Worm (Caenorhabditis elegans): ENCODE data around the gene nfki-1.

The nfki-1 gene

DNA sequence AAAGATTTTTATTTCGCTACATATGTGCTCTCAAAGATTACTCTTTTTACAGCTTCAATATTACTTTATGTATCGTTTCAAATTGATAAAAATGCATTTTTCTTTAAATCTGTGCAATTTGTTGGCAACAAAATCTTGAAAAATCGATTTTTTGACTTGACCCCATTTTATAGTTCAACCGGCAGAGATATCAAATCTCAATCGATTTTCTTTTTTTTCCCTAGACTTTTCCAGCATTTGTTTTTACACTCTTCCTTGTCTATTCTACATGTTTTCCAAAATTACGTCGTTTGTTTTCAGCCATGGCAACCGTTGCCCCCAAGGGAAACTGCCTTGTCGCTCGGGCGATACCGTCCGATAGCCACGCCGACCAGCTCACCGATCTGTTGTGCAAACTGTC lies at the start of gene nfki-1:
nfki-1 (plus strand) TSS at position 301 of the 400 bp plus-strand sequence.
- TF ChIP-seq ref-1 (GFP tag; conservative IDR thresholded peaks at IDR 0.05) (no peak), cog-1 (tag; optimal IDR thresholded peaks at IDR 0.05) (no peak), T22C8.4 (GFP tag; IDR thresholded peaks at IDR 0.05) (no peak), klf-2 (GFP tag; conservative IDR thresholded peaks at IDR 0.05) (no peak), tab-1 (GFP tag; IDR thresholded peaks at IDR 0.05) (no peak), med-1 (GFP tag; optimal IDR thresholded peaks at IDR 0.05; ENCODE audit: insufficient read depth) (no peak), flt-1 (GFP tag; IDR thresholded peaks at IDR 0.05) (no peak), ztf-23 (GFP tag; IDR thresholded peaks at IDR 0.05) (no peak), ztf-29 (GFP tag; IDR thresholded peaks at IDR 0.05) (no peak)

DNA sequence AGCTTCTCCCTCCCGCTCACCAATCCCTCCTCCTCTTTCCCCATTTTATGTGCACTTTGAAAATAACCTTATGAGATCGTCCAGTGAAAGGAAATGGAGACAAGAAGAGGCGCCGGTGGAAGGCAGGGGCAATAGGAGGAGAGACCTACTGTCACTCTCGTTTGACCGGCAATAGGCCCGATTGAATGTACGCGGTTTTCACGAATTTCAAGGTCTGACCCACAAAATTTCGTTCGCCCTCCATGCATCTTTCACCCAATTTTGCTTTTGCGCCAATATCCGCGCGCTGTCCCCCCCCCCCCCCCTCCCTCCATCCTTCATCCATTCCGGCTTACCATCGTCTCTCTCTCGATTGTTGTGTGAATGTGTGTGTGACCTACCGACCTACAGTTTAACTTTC lies 47.4 kb upstream of the nfki-1 start:
- no peak for TF ChIP-seq flt-1 (GFP tag; IDR thresholded peaks at IDR 0.05)
- no peak for TF ChIP-seq cog-1 (tag; optimal IDR thresholded peaks at IDR 0.05)
- TF ChIP-seq ref-1 (GFP tag; conservative IDR thresholded peaks at IDR 0.05), result no peak
- TF ChIP-seq med-1 (GFP tag; optimal IDR thresholded peaks at IDR 0.05; ENCODE audit: insufficient read depth), result no peak
- TF ChIP-seq ztf-23 (GFP tag; IDR thresholded peaks at IDR 0.05), result no peak
- no peak for TF ChIP-seq ztf-29 (GFP tag; IDR thresholded peaks at IDR 0.05)
- TF ChIP-seq T22C8.4 (GFP tag; IDR thresholded peaks at IDR 0.05), result no peak
- no peak for TF ChIP-seq tab-1 (GFP tag; IDR thresholded peaks at IDR 0.05)
- no peak for TF ChIP-seq klf-2 (GFP tag; conservative IDR thresholded peaks at IDR 0.05)

DNA sequence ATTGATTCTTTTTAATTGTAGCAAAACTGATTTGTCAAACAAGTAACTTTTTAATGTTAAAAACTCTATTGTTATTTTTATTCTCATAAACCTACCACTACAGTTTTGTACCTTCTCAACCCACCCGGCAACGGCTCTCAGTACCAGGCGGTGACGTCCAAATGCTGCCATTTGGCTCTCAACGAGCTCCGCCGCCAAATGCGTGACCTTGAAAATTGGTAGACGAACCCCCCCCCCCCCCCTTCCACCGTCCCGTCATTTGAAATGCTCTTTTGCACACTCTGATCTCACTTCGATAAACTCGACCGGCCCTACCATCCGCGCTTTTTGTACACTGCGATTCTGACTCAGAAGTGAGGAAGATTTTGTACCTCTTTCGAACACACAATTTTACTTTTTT lies 46.4 kb upstream of the nfki-1 start:
- no peak for TF ChIP-seq flt-1 (GFP tag; IDR thresholded peaks at IDR 0.05)
- TF ChIP-seq ztf-29 (GFP tag; IDR thresholded peaks at IDR 0.05), result no peak
- TF ChIP-seq cog-1 (tag; optimal IDR thresholded peaks at IDR 0.05), result no peak
- TF ChIP-seq ztf-23 (GFP tag; IDR thresholded peaks at IDR 0.05), result no peak
- TF ChIP-seq med-1 (GFP tag; optimal IDR thresholded peaks at IDR 0.05; ENCODE audit: insufficient read depth), result no peak
- TF ChIP-seq tab-1 (GFP tag; IDR thresholded peaks at IDR 0.05), result no peak
- no peak for TF ChIP-seq T22C8.4 (GFP tag; IDR thresholded peaks at IDR 0.05)
- TF ChIP-seq ref-1 (GFP tag; conservative IDR thresholded peaks at IDR 0.05), result no peak
- TF ChIP-seq klf-2 (GFP tag; conservative IDR thresholded peaks at IDR 0.05), result no peak

DNA sequence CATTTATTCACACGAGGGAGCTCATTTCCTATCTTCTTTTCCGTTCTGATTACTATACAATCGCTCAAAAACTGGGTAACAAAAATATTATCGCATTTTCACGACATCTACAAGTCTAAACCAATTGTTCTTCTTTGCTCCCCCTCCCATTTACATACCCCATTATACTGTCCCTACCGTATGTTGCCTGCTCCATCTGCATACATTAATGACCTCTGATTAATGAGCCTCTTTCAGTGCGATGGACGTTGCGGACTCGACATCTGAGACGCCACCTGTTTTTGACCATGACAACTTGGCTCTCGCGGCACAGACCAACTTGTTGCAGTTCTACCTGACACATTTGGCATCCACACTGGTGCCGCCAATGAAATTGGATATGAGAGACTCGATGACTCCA lies 45.9 kb upstream of the nfki-1 start, which contains the start of gene nhr-91:
nhr-91 (plus strand) TSS at position 232 of the 400 bp plus-strand sequence.
- TF ChIP-seq ztf-29 (GFP tag; IDR thresholded peaks at IDR 0.05), result no peak

DNA sequence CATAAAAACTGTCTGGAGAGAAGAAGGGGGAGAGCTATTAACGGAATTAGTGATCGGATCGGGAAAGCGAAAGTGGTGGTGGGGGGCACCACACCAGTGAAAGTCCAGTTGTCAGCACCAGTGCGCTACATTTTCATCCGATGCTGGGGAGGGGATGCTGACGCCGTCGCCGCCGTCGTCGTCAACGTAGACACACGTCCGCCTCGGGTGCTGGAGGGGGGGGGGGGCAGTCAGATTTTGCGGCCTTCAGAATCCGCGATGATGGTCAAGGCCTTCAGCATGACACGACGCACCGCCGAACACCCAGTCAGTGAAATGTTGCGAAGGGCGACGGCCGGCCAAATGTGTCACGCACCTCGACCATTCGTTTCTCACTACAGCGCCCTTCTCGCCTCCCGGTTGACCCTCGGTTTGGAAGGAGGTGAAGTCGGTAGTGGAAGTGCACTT lies 44.7 kb upstream of the nfki-1 start:
- no peak for TF ChIP-seq cog-1 (tag; optimal IDR thresholded peaks at IDR 0.05)
- TF ChIP-seq tab-1 (GFP tag; IDR thresholded peaks at IDR 0.05), result peak; percentile 59; the same call in 1 of the 2 replicates

DNA sequence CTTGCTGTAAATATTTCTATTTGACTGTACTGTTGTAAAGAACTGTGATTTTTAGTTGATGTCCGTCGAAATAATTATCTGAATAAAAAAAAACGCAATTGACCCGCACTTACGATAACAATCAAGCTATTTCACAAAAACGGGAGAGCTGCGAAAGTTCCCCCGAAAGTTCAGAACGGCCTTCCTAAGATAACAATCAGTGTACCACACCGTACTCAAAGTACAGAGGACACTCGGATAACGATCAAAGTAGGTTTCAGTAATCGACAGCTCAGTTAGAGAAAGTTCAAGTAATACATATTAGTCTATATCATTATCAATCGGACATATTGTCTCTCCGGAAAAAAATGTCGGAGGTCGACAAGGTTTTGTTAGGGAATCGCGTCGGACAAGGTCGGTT lies 44.1 kb upstream of the nfki-1 start:
- no peak for TF ChIP-seq cog-1 (tag; optimal IDR thresholded peaks at IDR 0.05)
- TF ChIP-seq T22C8.4 (GFP tag; IDR thresholded peaks at IDR 0.05), result no peak
- TF ChIP-seq klf-2 (GFP tag; conservative IDR thresholded peaks at IDR 0.05), result no peak
- no peak for TF ChIP-seq ref-1 (GFP tag; conservative IDR thresholded peaks at IDR 0.05)
- no peak for TF ChIP-seq ztf-29 (GFP tag; IDR thresholded peaks at IDR 0.05)
- TF ChIP-seq ztf-23 (GFP tag; IDR thresholded peaks at IDR 0.05), result no peak
- TF ChIP-seq med-1 (GFP tag; optimal IDR thresholded peaks at IDR 0.05; ENCODE audit: insufficient read depth), result no peak
- no peak for TF ChIP-seq flt-1 (GFP tag; IDR thresholded peaks at IDR 0.05)
- no peak for TF ChIP-seq tab-1 (GFP tag; IDR thresholded peaks at IDR 0.05)

DNA sequence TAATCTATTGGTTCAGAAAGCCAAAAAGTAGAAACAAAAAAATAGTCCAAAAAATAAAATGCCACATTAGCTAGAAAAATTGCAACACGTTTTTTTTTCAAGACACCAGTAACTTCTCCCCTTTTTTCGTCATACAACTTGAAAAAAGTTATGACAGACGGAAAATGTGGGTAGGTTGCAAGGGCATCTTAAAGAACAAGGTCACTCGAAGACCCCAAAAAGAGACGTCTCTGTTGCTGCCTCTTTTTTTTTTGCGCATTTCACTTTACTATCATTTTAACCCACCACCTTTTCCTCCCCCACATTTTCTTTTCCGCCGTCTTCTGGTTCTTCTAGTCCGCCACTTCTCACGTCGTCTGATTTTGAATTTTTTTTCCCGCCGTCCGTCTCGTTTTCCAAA lies 43.0 kb upstream of the nfki-1 start:
- TF ChIP-seq ref-1 (GFP tag; conservative IDR thresholded peaks at IDR 0.05), result no peak
- no peak for TF ChIP-seq tab-1 (GFP tag; IDR thresholded peaks at IDR 0.05)
- TF ChIP-seq flt-1 (GFP tag; IDR thresholded peaks at IDR 0.05), result no peak
- TF ChIP-seq klf-2 (GFP tag; conservative IDR thresholded peaks at IDR 0.05), result no peak
- no peak for TF ChIP-seq cog-1 (tag; optimal IDR thresholded peaks at IDR 0.05)
- TF ChIP-seq ztf-29 (GFP tag; IDR thresholded peaks at IDR 0.05), result no peak
- no peak for TF ChIP-seq med-1 (GFP tag; optimal IDR thresholded peaks at IDR 0.05; ENCODE audit: insufficient read depth)
- no peak for TF ChIP-seq ztf-23 (GFP tag; IDR thresholded peaks at IDR 0.05)
- no peak for TF ChIP-seq T22C8.4 (GFP tag; IDR thresholded peaks at IDR 0.05)

DNA sequence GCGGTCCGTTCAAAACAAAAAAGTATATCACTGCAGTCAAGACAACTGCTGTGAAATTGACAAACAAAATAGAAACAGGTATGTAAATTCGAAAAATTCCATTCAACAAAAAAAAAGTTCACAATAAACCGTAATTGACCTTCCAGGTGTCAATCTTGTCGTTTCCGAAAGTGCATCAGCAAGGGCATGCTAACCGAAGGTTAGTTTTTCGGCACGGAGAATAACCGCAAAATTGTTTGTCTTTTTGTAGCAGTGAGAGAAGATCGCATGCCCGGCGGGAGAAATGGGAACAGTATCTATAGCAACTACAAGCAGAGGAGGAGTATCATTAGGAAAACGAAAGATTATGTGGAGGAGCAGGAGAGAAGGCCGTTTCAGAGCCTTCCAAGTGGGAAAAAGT lies 42.4 kb upstream of the nfki-1 start:
- no peak for TF ChIP-seq ztf-23 (GFP tag; IDR thresholded peaks at IDR 0.05)
- no peak for TF ChIP-seq tab-1 (GFP tag; IDR thresholded peaks at IDR 0.05)
- TF ChIP-seq flt-1 (GFP tag; IDR thresholded peaks at IDR 0.05), result no peak
- TF ChIP-seq ref-1 (GFP tag; conservative IDR thresholded peaks at IDR 0.05), result no peak
- no peak for TF ChIP-seq med-1 (GFP tag; optimal IDR thresholded peaks at IDR 0.05; ENCODE audit: insufficient read depth)
- TF ChIP-seq T22C8.4 (GFP tag; IDR thresholded peaks at IDR 0.05), result no peak
- TF ChIP-seq klf-2 (GFP tag; conservative IDR thresholded peaks at IDR 0.05), result no peak

DNA sequence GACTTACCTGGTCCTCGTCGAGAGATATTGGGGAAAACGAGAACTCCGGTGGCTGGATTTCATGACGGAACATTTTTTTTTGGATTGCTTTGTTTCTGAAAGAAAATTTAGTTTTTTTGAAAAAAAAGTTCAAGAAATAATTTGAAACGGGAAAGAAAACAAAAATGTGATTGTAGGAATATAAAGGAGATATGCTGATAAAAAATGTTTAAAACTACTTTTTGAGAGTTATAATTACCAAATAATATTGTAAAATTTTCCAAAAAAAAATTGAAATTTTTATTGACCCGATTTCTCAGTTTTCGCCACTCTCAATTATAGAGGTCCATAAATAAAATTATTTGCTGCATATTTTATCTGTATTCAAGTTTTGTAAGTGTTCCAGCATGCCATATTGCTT lies 37.9 kb upstream of the nfki-1 start, which contains the start of gene glb-28:
glb-28 (minus strand) TSS at position 101 of the 400 bp plus-strand sequence.
- TF ChIP-seq ztf-23 (GFP tag; IDR thresholded peaks at IDR 0.05), result no peak
- no peak for TF ChIP-seq flt-1 (GFP tag; IDR thresholded peaks at IDR 0.05)
- TF ChIP-seq ref-1 (GFP tag; conservative IDR thresholded peaks at IDR 0.05), result no peak
- no peak for TF ChIP-seq cog-1 (tag; optimal IDR thresholded peaks at IDR 0.05)
- TF ChIP-seq ztf-29 (GFP tag; IDR thresholded peaks at IDR 0.05), result no peak
- no peak for TF ChIP-seq klf-2 (GFP tag; conservative IDR thresholded peaks at IDR 0.05)
- TF ChIP-seq tab-1 (GFP tag; IDR thresholded peaks at IDR 0.05), result no peak
- TF ChIP-seq med-1 (GFP tag; optimal IDR thresholded peaks at IDR 0.05; ENCODE audit: insufficient read depth), result no peak
- no peak for TF ChIP-seq T22C8.4 (GFP tag; IDR thresholded peaks at IDR 0.05)

DNA sequence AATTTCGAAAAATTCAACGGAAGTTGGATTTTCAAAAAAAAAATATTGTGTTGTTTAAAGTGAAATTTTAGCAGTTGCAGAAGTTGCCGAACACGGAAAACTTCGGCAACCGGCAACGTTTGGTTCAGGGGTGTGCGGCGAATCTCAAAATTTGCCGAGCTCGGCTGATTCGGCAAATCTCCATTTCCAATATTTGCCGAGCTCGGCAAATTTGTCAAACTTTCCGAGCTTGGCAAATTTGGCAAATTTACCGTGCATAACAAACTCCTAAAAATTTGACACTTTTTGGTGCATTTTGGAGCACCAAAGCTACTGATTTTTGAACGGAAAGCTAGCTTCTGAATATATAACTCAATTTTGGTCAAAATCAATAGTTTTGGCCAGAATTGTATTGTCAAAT lies 33.8 kb upstream of the nfki-1 start:
- TF ChIP-seq T22C8.4 (GFP tag; IDR thresholded peaks at IDR 0.05) (no peak), klf-2 (GFP tag; conservative IDR thresholded peaks at IDR 0.05) (no peak), cog-1 (tag; optimal IDR thresholded peaks at IDR 0.05) (no peak), ztf-23 (GFP tag; IDR thresholded peaks at IDR 0.05) (no peak), flt-1 (GFP tag; IDR thresholded peaks at IDR 0.05) (no peak), med-1 (GFP tag; optimal IDR thresholded peaks at IDR 0.05; ENCODE audit: insufficient read depth) (no peak), ztf-29 (GFP tag; IDR thresholded peaks at IDR 0.05) (no peak), tab-1 (GFP tag; IDR thresholded peaks at IDR 0.05) (no peak), ref-1 (GFP tag; conservative IDR thresholded peaks at IDR 0.05) (no peak)

All from whole organism, midembryonic.